Fruit fly (Drosophila melanogaster): ENCODE results near the gene Mipp1.

The Mipp1 gene

DNA sequence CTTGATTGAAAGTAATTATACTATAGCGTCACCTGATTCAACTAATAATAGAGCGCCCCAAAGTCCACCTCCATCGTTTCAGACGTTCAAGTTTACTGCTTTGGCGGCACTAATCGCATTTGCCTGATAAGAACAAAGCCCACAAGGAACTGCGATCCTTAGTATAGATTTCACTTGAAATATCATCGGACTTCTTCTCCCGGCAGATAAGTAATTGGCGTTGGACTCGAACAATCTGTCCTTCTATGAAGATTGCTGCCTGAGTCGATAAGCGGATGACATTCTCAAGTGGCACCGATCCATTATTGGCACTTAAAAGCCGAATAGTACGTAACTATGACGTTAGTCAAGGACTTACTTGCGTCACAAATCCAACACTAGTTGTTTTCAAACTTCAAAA is at the start of gene Mipp1:
Gene Mipp1 (minus strand): TSS at position 101 of the 400 bp plus-strand sequence.
- TF ChIP-seq grn (GFP tag; optimal IDR thresholded peaks at IDR 0.05) (peak; percentile 33), exex (tag; optimal IDR thresholded peaks at IDR 0.05) (peak; percentile 77)

DNA sequence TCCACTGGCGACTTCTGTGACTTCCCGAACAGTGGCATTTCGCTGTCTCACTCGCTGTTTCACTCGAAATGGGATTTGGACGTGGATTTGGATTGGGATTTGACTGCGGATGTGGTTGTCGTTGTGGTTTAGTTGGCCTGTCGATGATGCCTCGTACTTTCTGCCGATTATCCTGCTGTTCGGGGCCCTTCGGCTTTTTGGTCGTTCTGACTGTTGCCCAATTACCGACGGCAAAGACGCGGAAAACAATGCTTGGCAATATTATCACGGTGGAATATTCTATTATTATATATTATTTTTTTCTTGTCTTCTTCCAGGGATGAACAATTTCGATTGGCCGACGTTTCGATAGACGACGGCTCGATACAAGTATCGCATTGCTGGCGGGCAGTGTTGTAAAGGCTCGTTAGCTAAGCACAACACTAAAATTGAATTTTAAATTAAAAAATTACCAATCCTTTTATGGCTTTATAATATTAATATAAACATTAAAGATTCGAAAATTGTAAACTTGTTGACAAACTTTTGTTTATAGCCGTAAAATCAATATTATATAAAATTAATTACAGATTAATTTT is 42.1 kb upstream of the Mipp1 start, which contains the start of gene Mo25:
Gene Mo25 (minus strand): TSS at position 341 of the 578 bp plus-strand sequence.
- TF ChIP-seq CG2875 (GFP tag; optimal IDR thresholded peaks at IDR 0.05) = no peak
- TF ChIP-seq sob (GFP tag; IDR thresholded peaks at IDR 0.05) = peak; percentile 67
- TF ChIP-seq tgo (GFP tag; IDR thresholded peaks at IDR 0.05) = no peak
- TF ChIP-seq CG17612 (GFP tag; IDR thresholded peaks at IDR 0.05) = no peak
- no peak for TF ChIP-seq bowl (GFP tag; IDR thresholded peaks at IDR 0.05)
- TF ChIP-seq Hr51 (GFP tag; optimal IDR thresholded peaks at IDR 0.05) = no peak
- TF ChIP-seq CG8944 (GFP tag; optimal IDR thresholded peaks at IDR 0.05) = no peak
- peak; percentile 50; the same call in 2 of the 3 replicates for TF ChIP-seq CG17361 (GFP tag; IDR thresholded peaks at IDR 0.05)
- TF ChIP-seq CG7271 (tag; optimal IDR thresholded peaks at IDR 0.05) = no peak
- no peak for TF ChIP-seq Ada2b (GFP tag; IDR thresholded peaks at IDR 0.05)
- TF ChIP-seq Rfx (GFP tag; IDR thresholded peaks at IDR 0.05) = peak; percentile 77
- peak; percentile 63 for TF ChIP-seq Fer1 (GFP tag; optimal IDR thresholded peaks at IDR 0.05)
- no peak for TF ChIP-seq NC2β (GFP tag; optimal IDR thresholded peaks at IDR 0.05)
- TF ChIP-seq CG9797 (GFP tag; optimal IDR thresholded peaks at IDR 0.05) = peak; percentile 47
- TF ChIP-seq Max (GFP tag; optimal IDR thresholded peaks at IDR 0.05) = peak; percentile 38
- TF ChIP-seq kah (GFP tag; optimal IDR thresholded peaks at IDR 0.05) = no peak
- TF ChIP-seq pho (GFP tag; optimal IDR thresholded peaks at IDR 0.05) = no peak
- TF ChIP-seq Fer2 (tag; optimal IDR thresholded peaks at IDR 0.05) = peak; percentile 10
- TF ChIP-seq pros (GFP tag; optimal IDR thresholded peaks at IDR 0.05) = no peak
- TF ChIP-seq CG6854 (GFP tag; optimal IDR thresholded peaks at IDR 0.05) = no peak
- TF ChIP-seq tap (tag; optimal IDR thresholded peaks at IDR 0.05) = peak; percentile 33
- no peak for TF ChIP-seq shn (GFP tag; optimal IDR thresholded peaks at IDR 0.05)
- TF ChIP-seq mld (GFP tag; IDR thresholded peaks at IDR 0.05; ENCODE audit: partially characterized antibody) = no peak; the same call in 2 of the 3 replicates
- peak; percentile 2 for TF ChIP-seq sens (GFP tag)
- TF ChIP-seq chm (GFP tag; IDR thresholded peaks at IDR 0.05) = no peak
- TF ChIP-seq Fer3 (tag; optimal IDR thresholded peaks at IDR 0.05) = peak; percentile 58
- TF ChIP-seq Neu2 (GFP tag; optimal IDR thresholded peaks at IDR 0.05; ENCODE audit: borderline replicate concordance) = no peak
- TF ChIP-seq aop (GFP tag; IDR thresholded peaks at IDR 0.05) = no peak
- no peak for TF ChIP-seq mirr (GFP tag; optimal IDR thresholded peaks at IDR 0.05)
- TF ChIP-seq CG12769 (tag; optimal IDR thresholded peaks at IDR 0.05) = no peak
- TF ChIP-seq Atf6 (GFP tag; IDR thresholded peaks at IDR 0.05) = no peak
- TF ChIP-seq gsb-n (tag; optimal IDR thresholded peaks at IDR 0.05) = no peak
- no peak for TF ChIP-seq CG8089 (GFP tag; optimal IDR thresholded peaks at IDR 0.05)
- TF ChIP-seq CG1233 (GFP tag; optimal IDR thresholded peaks at IDR 0.05) = no peak
- no peak for TF ChIP-seq HmgD (GFP tag; optimal IDR thresholded peaks at IDR 0.05)
- TF ChIP-seq pzg (GFP tag; optimal IDR thresholded peaks at IDR 0.05) = peak; percentile 80
- no peak for TF ChIP-seq pita (GFP tag; optimal IDR thresholded peaks at IDR 0.05)
- TF ChIP-seq Dip3 (GFP tag; optimal IDR thresholded peaks at IDR 0.05) = peak; percentile 21
- peak; percentile 52 for TF ChIP-seq sug (tag; optimal IDR thresholded peaks at IDR 0.05)
- peak; percentile 20 for TF ChIP-seq CG18764 (GFP tag; optimal IDR thresholded peaks at IDR 0.05)
- TF ChIP-seq CG8359 (GFP tag; optimal IDR thresholded peaks at IDR 0.05; ENCODE audit: borderline replicate concordance) = no peak
- TF ChIP-seq jing (GFP tag; optimal IDR thresholded peaks at IDR 0.05) = no peak
- peak; percentile 52 for TF ChIP-seq Hmr (GFP tag; optimal IDR thresholded peaks at IDR 0.05)
- TF ChIP-seq CG13894 (tag; optimal IDR thresholded peaks at IDR 0.05) = peak; percentile 40
- no peak for TF ChIP-seq repo (GFP tag; optimal IDR thresholded peaks at IDR 0.05)
- TF ChIP-seq CG1647 (GFP tag; optimal IDR thresholded peaks at IDR 0.05) = peak; percentile 12
- TF ChIP-seq CG11456 (GFP tag; IDR thresholded peaks at IDR 0.05) = no peak
